Worm (Caenorhabditis elegans) whole organism, young adult: ENCODE data around the gene tbx-31.

Source experiments
- B0336.3 ChIP-seq: fragments of 200-800 bp; sonication (Bioruptor generic); IDR thresholded peaks from 2 replicates; pipeline ENCODE4 v1.3.6; 2022; ENCODE audit warnings: missing genetic modification characterization, missing compliant biosample characterization
- F23B12.7 ChIP-seq: sonication (generic microtip); optimal IDR thresholded peaks from 2 replicates; lab custom pipeline; 2017; ENCODE audit warnings: missing genetic modification characterization, mild to moderate bottlenecking, missing compliant biosample characterization, antibody characterized with exemption, moderate library complexity; ENCODE audit not compliant: insufficient read depth
- Y53F4B.3 ChIP-seq: fragments of 200-800 bp; sonication (Bioruptor generic); IDR thresholded peaks from 2 replicates; pipeline ENCODE4 v1.3.6; 2022; ENCODE audit warnings: missing genetic modification reagents, missing genetic modification characterization, missing compliant biosample characterization
- ama-1 ChIP-seq, 3 experiments: fragments of 150-350 bp in 1 of 3; sonication (generic microtip) in 2 of 3; optimal IDR thresholded peaks; 2 replicates each; lab custom pipeline; 2014 to 2018; ENCODE audit warnings: missing biosample characterization in 2 of 3, missing genetic modification characterization in 2 of 3, missing genetic modification reagents in 2 of 3
- bed-1 ChIP-seq: fragments of 200-800 bp; sonication (Bioruptor generic); IDR thresholded peaks from 2 replicates; pipeline ENCODE4 v1.3.6; 2022; ENCODE audit warnings: missing genetic modification reagents, missing genetic modification characterization, missing compliant biosample characterization
- hlh-26 ChIP-seq: fragments of 200-800 bp; sonication (Bioruptor generic); conservative IDR thresholded peaks from 2 replicates; pipeline ENCODE4 v1.3.6; 2022; ENCODE audit warnings: missing genetic modification reagents, missing genetic modification characterization, missing compliant biosample characterization
- lag-1 ChIP-seq: fragments of 200-800 bp; sonication (Bioruptor generic); IDR thresholded peaks from 2 replicates; pipeline ENCODE4 v1.3.6; 2022; ENCODE audit warnings: missing genetic modification reagents, missing genetic modification characterization, missing compliant biosample characterization
- nfya-2 ChIP-seq: fragments of 200-800 bp; sonication (Bioruptor generic); IDR thresholded peaks from 2 replicates; pipeline ENCODE4 v1.3.6; 2022; ENCODE audit warnings: missing genetic modification reagents, missing genetic modification characterization, missing compliant biosample characterization
- nhr-179 ChIP-seq: sonication (generic microtip); optimal IDR thresholded peaks from 2 replicates; lab custom pipeline; 2016; ENCODE audit warnings: mild to moderate bottlenecking, missing genetic modification characterization, missing compliant biosample characterization
- nhr-80 ChIP-seq: sonication (generic microtip); optimal IDR thresholded peaks from 2 replicates; lab custom pipeline; 2016; ENCODE audit warnings: missing genetic modification characterization, missing compliant biosample characterization
- pbrm-1 ChIP-seq: fragments of 200-800 bp; sonication (Bioruptor generic); IDR thresholded peaks from 2 replicates; pipeline ENCODE4 v1.3.6; 2022; ENCODE audit warnings: missing genetic modification reagents, missing genetic modification characterization, missing compliant biosample characterization
- ztf-3 ChIP-seq: fragments of 200-800 bp; sonication (Bioruptor generic); optimal IDR thresholded peaks from 2 replicates; lab custom pipeline; 2018; ENCODE audit warnings: mild to moderate bottlenecking, missing genetic modification characterization, missing compliant biosample characterization

- no peak for TF ChIP-seq B0336.3 (GFP tag; lab: Robert Waterston, UW)
- no peak for TF ChIP-seq pbrm-1 (GFP tag; lab: Robert Waterston, UW)
- TF ChIP-seq ama-1 (optimal IDR thresholded peaks at IDR 0.05; lab: Kevin White, UChicago) = no peak
- TF ChIP-seq ama-1 (GFP tag; optimal IDR thresholded peaks at IDR 0.05; lab: Kevin White, UChicago) = no peak
- TF ChIP-seq nfya-2 (GFP tag; lab: Robert Waterston, UW) = no peak
- TF ChIP-seq lag-1 (GFP tag; lab: Robert Waterston, UW) = no peak
- TF ChIP-seq nhr-80 (tag; lab: Kevin White, UChicago) = no peak
- TF ChIP-seq nhr-179 (tag; lab: Kevin White, UChicago) = no peak
- no peak for TF ChIP-seq bed-1
- TF ChIP-seq F23B12.7 (tag; lab: Kevin White, UChicago) = no peak
- TF ChIP-seq ztf-3 (GFP tag; lab: Kevin White, UChicago) = no peak
- TF ChIP-seq Y53F4B.3 = no peak
- TF ChIP-seq hlh-26 (GFP tag; lab: Robert Waterston, UW) = no peak
Measured at ce11 chrX:1667056-1667455, 6.9 kb downstream of the tbx-31 start.
